Fruit fly (Drosophila melanogaster) whole organism, prepupa: ENCODE results near the gene lili.

ENCODE experiments used
- Blimp-1 ChIP-seq: fragments of 200-800 bp; sonication (Bioruptor generic); optimal IDR thresholded peaks from 3 replicates; lab custom pipeline; 2017; ENCODE audit warnings: missing biosample characterization, missing genetic modification characterization, mild to moderate bottlenecking, moderate library complexity, missing genetic modification reagents
- CG10631 ChIP-seq: fragments of 200-800 bp; sonication (Bioruptor generic); optimal IDR thresholded peaks from 2 replicates; lab custom pipeline; 2016; ENCODE audit warnings: missing biosample characterization, missing genetic modification characterization
- CG10669 ChIP-seq: fragments of 200-800 bp; sonication (Bioruptor generic); optimal IDR thresholded peaks from 3 replicates; lab custom pipeline; 2018; ENCODE audit warnings: missing biosample characterization, mild to moderate bottlenecking, missing genetic modification characterization, moderate library complexity
- CG11294 ChIP-seq: fragments of 200-800 bp; sonication (Bioruptor generic); IDR thresholded peaks from 2 replicates; pipeline ENCODE4 v1.3.6; 2022; ENCODE audit warnings: missing biosample characterization, missing genetic modification characterization
- CG11762 ChIP-seq: fragments of 200-800 bp; sonication (Bioruptor generic); optimal IDR thresholded peaks from 3 replicates; lab custom pipeline; 2016; ENCODE audit warnings: missing biosample characterization, missing genetic modification characterization; ENCODE audit not compliant: insufficient read depth
- CG15336 ChIP-seq: fragments of 200-800 bp; sonication (Bioruptor generic); IDR thresholded peaks from 2 replicates; pipeline ENCODE4 v1.3.6; 2022; ENCODE audit warnings: missing biosample characterization, missing genetic modification characterization
- CG1621 ChIP-seq: fragments of 200-800 bp; sonication (Bioruptor generic); optimal IDR thresholded peaks from 3 replicates; lab custom pipeline; 2018; ENCODE audit warnings: missing biosample characterization, mild to moderate bottlenecking, missing genetic modification characterization
- CG16779 ChIP-seq: fragments of 200-800 bp; sonication (Bioruptor generic); optimal IDR thresholded peaks from 3 replicates; lab custom pipeline; 2017; ENCODE audit warnings: missing biosample characterization, mild to moderate bottlenecking, missing genetic modification characterization
- CG3032 ChIP-seq: fragments of 200-800 bp; optimal IDR thresholded peaks from 2 replicates; lab custom pipeline; 2019; ENCODE audit warnings: missing biosample characterization, mild to moderate bottlenecking, missing genetic modification characterization, moderate library complexity
- CG32006 ChIP-seq: fragments of 200-800 bp; sonication (Bioruptor generic); optimal IDR thresholded peaks from 3 replicates; lab custom pipeline; 2017; ENCODE audit warnings: missing biosample characterization, mild to moderate bottlenecking, missing genetic modification characterization
- CG34406 ChIP-seq: fragments of 200-800 bp; sonication (Bioruptor generic); optimal IDR thresholded peaks from 3 replicates; lab custom pipeline; 2016; ENCODE audit warnings: missing biosample characterization, missing genetic modification characterization
- CG6163 ChIP-seq: fragments of 200-800 bp; sonication (Bioruptor generic); IDR thresholded peaks from 3 replicates; pipeline ENCODE4 v1.3.6; 2022; ENCODE audit warnings: missing biosample characterization, missing genetic modification characterization
- CG6808 ChIP-seq: fragments of 200-800 bp; sonication (Bioruptor generic); optimal IDR thresholded peaks from 3 replicates; lab custom pipeline; 2017; ENCODE audit warnings: missing biosample characterization, missing genetic modification characterization, mild to moderate bottlenecking, moderate library complexity, missing genetic modification reagents
- CG7368 ChIP-seq: fragments of 200-800 bp; sonication (Bioruptor generic); optimal IDR thresholded peaks from 3 replicates; lab custom pipeline; 2016; ENCODE audit warnings: missing biosample characterization, missing genetic modification characterization
- CG8319 ChIP-seq: fragments of 200-800 bp; sonication (Bioruptor generic); optimal IDR thresholded peaks from 3 replicates; lab custom pipeline; 2016; ENCODE audit warnings: missing biosample characterization, missing genetic modification characterization
- CG9139 ChIP-seq: fragments of 200-800 bp; sonication (Bioruptor generic); optimal IDR thresholded peaks from 3 replicates; lab custom pipeline; 2017; ENCODE audit warnings: missing biosample characterization, mild to moderate bottlenecking, missing genetic modification characterization
- Eip75B ChIP-seq: fragments of 200-800 bp; sonication (Bioruptor generic); optimal IDR thresholded peaks from 3 replicates; lab custom pipeline; 2016; ENCODE audit warnings: missing biosample characterization, missing genetic modification characterization
- Eip78C ChIP-seq: fragments of 200-800 bp; sonication (Bioruptor generic); peaks from one replicate; lab custom pipeline; 2016; ENCODE audit warnings: missing biosample characterization, missing genetic modification characterization
- Eip93F ChIP-seq: fragments of 200-800 bp; sonication (Bioruptor generic); optimal IDR thresholded peaks from 2 replicates; lab custom pipeline; 2016; ENCODE audit warnings: missing biosample characterization, mild to moderate bottlenecking, missing genetic modification characterization
- Ets96B ChIP-seq: fragments of 200-800 bp; optimal IDR thresholded peaks from 2 replicates; lab custom pipeline; 2019; ENCODE audit warnings: missing biosample characterization, mild to moderate bottlenecking, missing genetic modification characterization, moderate library complexity
- Sox15 ChIP-seq: fragments of 200-800 bp; sonication (Bioruptor generic); optimal IDR thresholded peaks from 3 replicates; lab custom pipeline; 2016; ENCODE audit warnings: missing biosample characterization, missing genetic modification characterization
- achi ChIP-seq: fragments of 200-800 bp; sonication (Bioruptor generic); optimal IDR thresholded peaks from 3 replicates; lab custom pipeline; 2016; ENCODE audit warnings: missing biosample characterization, missing genetic modification characterization
- eg ChIP-seq: fragments of 200-800 bp; sonication (Bioruptor generic); IDR thresholded peaks from 3 replicates; pipeline ENCODE4 v1.3.6; 2022; ENCODE audit warnings: missing biosample characterization, missing genetic modification characterization
- esn ChIP-seq: fragments of 200-800 bp; sonication (Bioruptor generic); optimal IDR thresholded peaks from 2 replicates; lab custom pipeline; 2016; ENCODE audit warnings: missing biosample characterization, mild to moderate bottlenecking, missing genetic modification characterization, moderate library complexity
- fd59A ChIP-seq: fragments of 200-800 bp; sonication (Bioruptor generic); optimal IDR thresholded peaks from 2 replicates; lab custom pipeline; 2017; ENCODE audit warnings: missing biosample characterization, mild to moderate bottlenecking, missing genetic modification characterization, missing genetic modification reagents
- fd85E ChIP-seq: fragments of 200-800 bp; sonication (Bioruptor generic); optimal IDR thresholded peaks from 3 replicates; lab custom pipeline; 2016; ENCODE audit warnings: missing biosample characterization, missing genetic modification characterization
- fkh ChIP-seq: fragments of 200-800 bp; sonication (Bioruptor generic); optimal IDR thresholded peaks from 3 replicates; lab custom pipeline; 2017; ENCODE audit warnings: missing biosample characterization, mild to moderate bottlenecking, missing genetic modification characterization, moderate library complexity
- lz ChIP-seq: fragments of 200-800 bp; sonication (Bioruptor generic); optimal IDR thresholded peaks from 3 replicates; lab custom pipeline; 2016; ENCODE audit warnings: missing biosample characterization, missing genetic modification characterization
- net ChIP-seq: fragments of 200-800 bp; sonication (Bioruptor generic); optimal IDR thresholded peaks from 3 replicates; lab custom pipeline; 2016; ENCODE audit warnings: missing biosample characterization, missing genetic modification characterization
- pdm3 ChIP-seq: fragments of 200-800 bp; sonication (Bioruptor generic); optimal IDR thresholded peaks from 3 replicates; lab custom pipeline; 2016; ENCODE audit warnings: missing biosample characterization, missing genetic modification characterization
- ss ChIP-seq, 2 experiments: fragments of 200-800 bp; sonication (Bioruptor generic); optimal IDR thresholded peaks; 2 replicates in 1 of 2; 3 replicates in 1 of 2; lab custom pipeline; 2017 to 2018; ENCODE audit warnings: mild to moderate bottlenecking in 2 of 2, missing biosample characterization in 2 of 2, missing genetic modification characterization in 2 of 2, moderate library complexity in 1 of 2
- svp ChIP-seq: fragments of 200-800 bp; sonication (Bioruptor generic); peaks from one replicate; lab custom pipeline; 2016; ENCODE audit warnings: missing biosample characterization, missing genetic modification characterization
- topi ChIP-seq: fragments of 200-800 bp; sonication (Bioruptor generic); optimal IDR thresholded peaks from 3 replicates; lab custom pipeline; 2016; ENCODE audit warnings: missing biosample characterization, missing genetic modification characterization
- vri ChIP-seq: fragments of 200-800 bp; sonication (Bioruptor generic); optimal IDR thresholded peaks from 3 replicates; lab custom pipeline; 2016; ENCODE audit warnings: missing biosample characterization, mild to moderate bottlenecking, missing genetic modification characterization

The lili gene

dm6 chr3R:24813637-24814301 is at the start of gene lili, which contains the start of gene CG34150 (continued):
- TF ChIP-seq fkh = no peak
- no peak for TF ChIP-seq svp (GFP tag; lab: Kevin White, UChicago)
- TF ChIP-seq net (GFP tag; lab: Kevin White, UChicago) = no peak
- TF ChIP-seq CG8319 (GFP tag; lab: Kevin White, UChicago) = peak; percentile 37
- TF ChIP-seq esn (GFP tag; lab: Kevin White, UChicago) = peak; percentile 78
- peak; percentile 22 for TF ChIP-seq Ets96B (tag; lab: Kevin White, UChicago)
- TF ChIP-seq CG1621 (tag; lab: Kevin White, UChicago) = no peak
- TF ChIP-seq CG15336 (GFP tag; lab: Robert Waterston, UW) = peak; percentile 32; the same call in 1 of the 2 replicates
- TF ChIP-seq topi (GFP tag; lab: Kevin White, UChicago) = peak; percentile 64

dm6 chr3R:24862574-24863089 is 48.8 kb upstream of the lili start, which contains the start of gene CG7016:
CG7016 (plus strand) TSS chr3R:24862931.
- peak; percentile 50 for TF ChIP-seq svp (GFP tag; lab: Kevin White, UChicago)
- peak; percentile 31 for TF ChIP-seq fkh
- TF ChIP-seq achi (GFP tag; lab: Kevin White, UChicago) = no peak
- no peak for TF ChIP-seq CG11762 (GFP tag; lab: Kevin White, UChicago)
- TF ChIP-seq CG1621 (tag; lab: Kevin White, UChicago) = no peak
- TF ChIP-seq CG34406 (GFP tag; lab: Kevin White, UChicago) = no peak
- TF ChIP-seq vri (GFP tag; lab: Kevin White, UChicago) = peak; percentile 48
- TF ChIP-seq lz (GFP tag; lab: Kevin White, UChicago) = no peak
- TF ChIP-seq CG7368 = no peak
- no peak for TF ChIP-seq CG10631 (GFP tag; lab: Kevin White, UChicago)

dm6 chr3R:24862065-24862464 is 48.3 kb upstream of the lili start, which contains the start of gene CG13640:
CG13640 (minus strand) TSS chr3R:24862165.
- TF ChIP-seq Blimp-1 = no peak
- no peak for TF ChIP-seq CG10631 (GFP tag; lab: Kevin White, UChicago)
- TF ChIP-seq fd59A = no peak
- no peak for TF ChIP-seq Eip75B (GFP tag; lab: Kevin White, UChicago)
- no peak for TF ChIP-seq fkh
- TF ChIP-seq achi (GFP tag; lab: Kevin White, UChicago) = no peak
- TF ChIP-seq CG32006 = no peak
- no peak for TF ChIP-seq Eip78C
- no peak for TF ChIP-seq Sox15 (GFP tag; lab: Kevin White, UChicago)
- no peak for TF ChIP-seq CG3032 (tag; lab: Kevin White, UChicago)
- no peak for TF ChIP-seq CG10669 (GFP tag; lab: Kevin White, UChicago)
- TF ChIP-seq eg = no peak

- no peak for TF ChIP-seq CG11294
- peak in 1 of 2 experiments; percentile 51 for TF ChIP-seq ss (GFP tag; optimal IDR thresholded peaks at IDR 0.05; lab: Kevin White, UChicago)
- no peak for TF ChIP-seq Ets96B (tag; lab: Kevin White, UChicago)
- TF ChIP-seq Eip78C = peak; percentile 69
- TF ChIP-seq CG6808 (GFP tag; lab: Kevin White, UChicago) = no peak
- TF ChIP-seq pdm3 = no peak
- peak; percentile 27 for TF ChIP-seq CG9139 (GFP tag; lab: Kevin White, UChicago)
- no peak for TF ChIP-seq fd85E (GFP tag; lab: Kevin White, UChicago)
- no peak for TF ChIP-seq CG3032 (tag; lab: Kevin White, UChicago)
- no peak for TF ChIP-seq Eip75B (GFP tag; lab: Kevin White, UChicago)
- TF ChIP-seq Eip93F (GFP tag; lab: Kevin White, UChicago) = no peak
- no peak for TF ChIP-seq CG16779 (tag; lab: Kevin White, UChicago)
- 0 out of 3 replicates have a peak, but pooled peaks have one; percentile 24 for TF ChIP-seq CG6163 (GFP tag; lab: Robert Waterston, UW)
Measured at dm6 chr3R:24860316-24860826, 46.6 kb upstream of the lili start, which contains the start of gene CG13639. CG13639 (minus strand) TSS chr3R:24860366.
